Worm (Caenorhabditis elegans): ENCODE measurements around the gene idpb-1.
A peak's percentile ranks its signal among the peaks of the same experiment; 100 is the strongest.

Gene idpb-1

DNA sequence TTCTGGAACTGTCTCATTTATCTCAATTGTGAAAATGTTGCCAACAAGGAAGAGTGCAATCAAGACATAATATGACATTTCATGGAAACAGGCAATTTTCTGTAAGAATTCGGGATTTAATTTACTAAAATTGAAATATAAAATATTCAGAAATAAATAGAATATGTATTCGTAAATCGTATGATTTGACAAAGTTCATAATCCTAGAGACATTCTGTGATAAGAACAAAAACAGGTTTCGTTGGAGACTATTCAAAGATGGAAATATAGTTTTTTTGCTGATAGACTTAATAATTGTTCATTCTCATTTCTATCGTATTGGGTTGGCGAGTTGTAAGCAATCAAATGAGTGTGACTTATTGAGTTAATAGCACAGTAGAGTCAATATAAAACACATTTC lies 43.7 kb upstream of the idpb-1 start, which contains the start of gene C27A2.12:
TSS of gene C27A2.12 (minus strand) at position 101 of the 400 bp plus-strand sequence.
- TF ChIP-seq ztf-16 (tag; optimal IDR thresholded peaks at IDR 0.05) (no peak), nhr-232 (tag; optimal IDR thresholded peaks at IDR 0.05) (no peak), ceh-6 (GFP tag; optimal IDR thresholded peaks at IDR 0.05) (no peak), K09A11.1 (tag; optimal IDR thresholded peaks at IDR 0.05; ENCODE audit: insufficient read depth) (no peak), T23F11.4 (GFP tag; optimal IDR thresholded peaks at IDR 0.05) (no peak), elt-2 (tag; optimal IDR thresholded peaks at IDR 0.05) (no peak), C38D4.7 (GFP tag; optimal IDR thresholded peaks at IDR 0.05) (no peak), ceh-48 (tag; optimal IDR thresholded peaks at IDR 0.05) (no peak), elt-4 (tag; optimal IDR thresholded peaks at IDR 0.05) (no peak), nfya-1 (tag; optimal IDR thresholded peaks at IDR 0.05) (no peak), syd-9 (tag; optimal IDR thresholded peaks at IDR 0.05) (no peak), npax-4 (tag; optimal IDR thresholded peaks at IDR 0.05) (no peak), ceh-9 (tag; optimal IDR thresholded peaks at IDR 0.05) (no peak), mec-3 (tag; optimal IDR thresholded peaks at IDR 0.05; ENCODE audit: borderline replicate concordance) (no peak), unc-86 (tag; optimal IDR thresholded peaks at IDR 0.05) (no peak)

- no peak for TF ChIP-seq che-1 (tag; optimal IDR thresholded peaks at IDR 0.05)
- no peak for TF ChIP-seq unc-42 (tag; optimal IDR thresholded peaks at IDR 0.05)
- no peak for TF ChIP-seq ttx-3 (tag; optimal IDR thresholded peaks at IDR 0.05)
- TF ChIP-seq ceh-24 (tag; optimal IDR thresholded peaks at IDR 0.05), result no peak
- TF ChIP-seq zip-5 (tag; optimal IDR thresholded peaks at IDR 0.05), result no peak
- no peak for TF ChIP-seq rnt-1 (tag; optimal IDR thresholded peaks at IDR 0.05)
These were observed 41.1 kb upstream of the idpb-1 start, which contains the start of gene pho-12 for ce11 chrII:5060719-5061118. Gene pho-12, minus strand, starts transcription at chrII:5060819.

- TF ChIP-seq F13H6.1 (tag; optimal IDR thresholded peaks at IDR 0.05), result peak; percentile 36
- peak; percentile 13 for TF ChIP-seq hlh-8 (tag; optimal IDR thresholded peaks at IDR 0.05)
- TF ChIP-seq ceh-6 (GFP tag; optimal IDR thresholded peaks at IDR 0.05), result no peak
- no peak for TF ChIP-seq unc-86 (tag; optimal IDR thresholded peaks at IDR 0.05)
- peak; percentile 57 for TF ChIP-seq ets-4 (tag; optimal IDR thresholded peaks at IDR 0.05)
- TF ChIP-seq ztf-16 (tag; optimal IDR thresholded peaks at IDR 0.05), result peak; percentile 14
- no peak for TF ChIP-seq Y22D7AL.16 (tag; optimal IDR thresholded peaks at IDR 0.05)
- TF ChIP-seq lim-6 (tag; optimal IDR thresholded peaks at IDR 0.05), result peak; percentile 25
- no peak for TF ChIP-seq che-1 (tag; optimal IDR thresholded peaks at IDR 0.05)
- TF ChIP-seq pqm-1 (tag; optimal IDR thresholded peaks at IDR 0.05), result peak; percentile 23
- TF ChIP-seq tbx-2 (tag; optimal IDR thresholded peaks at IDR 0.05), result peak; percentile 73
- peak; percentile 43 for TF ChIP-seq zip-5 (tag; optimal IDR thresholded peaks at IDR 0.05)
- peak; percentile 69 for TF ChIP-seq ceh-2 (tag; optimal IDR thresholded peaks at IDR 0.05)
- peak; percentile 58 for TF ChIP-seq fax-1 (tag; optimal IDR thresholded peaks at IDR 0.05)
- peak; percentile 52 for TF ChIP-seq ceh-14 (tag; optimal IDR thresholded peaks at IDR 0.05)
- TF ChIP-seq ceh-31 (tag; optimal IDR thresholded peaks at IDR 0.05), result peak; percentile 91
- TF ChIP-seq ceh-34 (tag; optimal IDR thresholded peaks at IDR 0.05), result peak; percentile 68
- TF ChIP-seq C08G9.2 (tag; optimal IDR thresholded peaks at IDR 0.05), result peak; percentile 63
- peak; percentile 38 for TF ChIP-seq nfya-1 (tag; optimal IDR thresholded peaks at IDR 0.05)
- peak; percentile 52 for TF ChIP-seq rnt-1 (tag; optimal IDR thresholded peaks at IDR 0.05)
- TF ChIP-seq C38D4.7 (GFP tag; optimal IDR thresholded peaks at IDR 0.05), result no peak
- peak; percentile 16 for TF ChIP-seq pax-1 (tag; optimal IDR thresholded peaks at IDR 0.05)
- no peak for TF ChIP-seq sdc-2 (tag; optimal IDR thresholded peaks at IDR 0.05)
- TF ChIP-seq unc-42 (tag; optimal IDR thresholded peaks at IDR 0.05), result peak; percentile 56
- TF ChIP-seq tbx-7 (tag; optimal IDR thresholded peaks at IDR 0.05), result peak; percentile 43
These were observed 39.9 kb upstream of the idpb-1 start, which contains the start of gene smc-5 for ce11 chrII:5061794-5062368. Gene smc-5, plus strand, starts transcription at chrII:5062125.

ce11 chrII:5066967-5067366 lies 34.8 kb upstream of the idpb-1 start:
- TF ChIP-seq lim-6 (tag; optimal IDR thresholded peaks at IDR 0.05) (no peak), sox-4 (tag; optimal IDR thresholded peaks at IDR 0.05) (no peak), hlh-15 (tag; optimal IDR thresholded peaks at IDR 0.05) (no peak), ref-2 (tag; optimal IDR thresholded peaks at IDR 0.05) (no peak), ceh-48 (tag; optimal IDR thresholded peaks at IDR 0.05) (no peak), mec-3 (tag; optimal IDR thresholded peaks at IDR 0.05; ENCODE audit: borderline replicate concordance) (no peak)
